Fruit fly (Drosophila melanogaster) whole organism, embryonic: Measurements from ENCODE around the gene trr.
A peak's percentile ranks its signal among the peaks of the same experiment; 100 is the strongest.

Source experiments
- B-H2 ChIP-seq: fragments of 200-800 bp; sonication (Bioruptor generic); optimal IDR thresholded peaks from 2 replicates; lab custom pipeline; 2018; ENCODE audit warnings: missing biosample characterization, mild to moderate bottlenecking, missing genetic modification characterization
- CG14965 ChIP-seq: fragments of 200-800 bp; sonication (Bioruptor generic); optimal IDR thresholded peaks from 2 replicates; lab custom pipeline; 2016; ENCODE audit warnings: missing biosample characterization, missing genetic modification characterization, borderline replicate concordance
- CG1603 ChIP-seq: fragments of 200-800 bp; sonication (Bioruptor generic); optimal IDR thresholded peaks from 2 replicates; lab custom pipeline; 2019; ENCODE audit warnings: missing biosample characterization, mild to moderate bottlenecking, missing genetic modification characterization, moderate library complexity
- CG16815 ChIP-seq: fragments of 200-800 bp; sonication (Bioruptor generic); optimal IDR thresholded peaks from 3 replicates; lab custom pipeline; 2017; ENCODE audit warnings: missing biosample characterization, mild to moderate bottlenecking, missing genetic modification characterization
- CG1792 ChIP-seq: fragments of 200-800 bp; sonication (Bioruptor generic); optimal IDR thresholded peaks from 2 replicates; lab custom pipeline; 2016; ENCODE audit warnings: missing biosample characterization, missing genetic modification characterization
- CG2116 ChIP-seq: fragments of 200-800 bp; sonication (Bioruptor generic); optimal IDR thresholded peaks from 3 replicates; lab custom pipeline; 2018; ENCODE audit warnings: missing biosample characterization, mild to moderate bottlenecking, missing genetic modification characterization
- CG2678 ChIP-seq: fragments of 200-800 bp; sonication (Bioruptor generic); optimal IDR thresholded peaks from 3 replicates; lab custom pipeline; 2019; ENCODE audit warnings: missing biosample characterization, mild to moderate bottlenecking, missing genetic modification characterization, moderate library complexity
- CG30431 ChIP-seq: fragments of 200-800 bp; sonication (Bioruptor generic); optimal IDR thresholded peaks from 2 replicates; lab custom pipeline; 2017; ENCODE audit warnings: missing biosample characterization, missing genetic modification characterization
- CG31224 ChIP-seq: fragments of 200-800 bp; sonication (Bioruptor generic); IDR thresholded peaks from 2 replicates; pipeline ENCODE4 v1.3.6; 2022; ENCODE audit warnings: missing biosample characterization, missing genetic modification characterization
- CG31441 ChIP-seq: fragments of 200-800 bp; sonication (Bioruptor generic); IDR thresholded peaks from 2 replicates; pipeline ENCODE4 v1.3.6; 2022; ENCODE audit warnings: missing biosample characterization, missing genetic modification characterization
- CG3281 ChIP-seq: fragments of 200-800 bp; sonication (Bioruptor generic); optimal IDR thresholded peaks from 3 replicates; lab custom pipeline; 2017; ENCODE audit warnings: missing biosample characterization, mild to moderate bottlenecking, missing genetic modification characterization
- CG33213 ChIP-seq: fragments of 200-800 bp; sonication (Bioruptor generic); optimal IDR thresholded peaks from 3 replicates; lab custom pipeline; 2016; ENCODE audit warnings: missing biosample characterization, missing genetic modification characterization
- CG4424 ChIP-seq: fragments of 200-800 bp; sonication (Bioruptor generic); optimal IDR thresholded peaks from 3 replicates; lab custom pipeline; 2016; ENCODE audit warnings: missing biosample characterization, missing genetic modification characterization
- CG6254 ChIP-seq: fragments of 200-800 bp; sonication (Bioruptor generic); optimal IDR thresholded peaks from 3 replicates; lab custom pipeline; 2017; ENCODE audit warnings: mild to moderate bottlenecking, missing biosample characterization, missing genetic modification reagents, missing genetic modification characterization
- CG6654 ChIP-seq: fragments of 200-800 bp; sonication (Bioruptor generic); optimal IDR thresholded peaks from 2 replicates; lab custom pipeline; 2017; ENCODE audit warnings: missing biosample characterization, mild to moderate bottlenecking, missing genetic modification characterization
- CG7839 ChIP-seq: fragments of 200-800 bp; sonication (Bioruptor generic); optimal IDR thresholded peaks from 3 replicates; lab custom pipeline; 2018; ENCODE audit warnings: missing biosample characterization, mild to moderate bottlenecking, missing genetic modification characterization, moderate library complexity
- CG8281 ChIP-seq: fragments of 200-800 bp; sonication (Bioruptor generic); optimal IDR thresholded peaks from 2 replicates; lab custom pipeline; 2018; ENCODE audit warnings: missing biosample characterization, mild to moderate bottlenecking, missing genetic modification characterization, moderate library complexity
- CG8478 ChIP-seq: fragments of >200 bp; optimal IDR thresholded peaks from 2 replicates; lab custom pipeline; 2018
- CG8944 ChIP-seq: fragments of 200-800 bp; sonication (Bioruptor generic); optimal IDR thresholded peaks from 3 replicates; lab custom pipeline; 2016; ENCODE audit warnings: missing biosample characterization, missing genetic modification characterization
- CG9609 ChIP-seq: fragments of 200-800 bp; sonication (Bioruptor generic); optimal IDR thresholded peaks from 3 replicates; lab custom pipeline; 2016; ENCODE audit warnings: missing biosample characterization, missing genetic modification characterization
- GATAe ChIP-seq: fragments of 200-800 bp; sonication (Bioruptor generic); conservative IDR thresholded peaks from 2 replicates; pipeline ENCODE4 v1.3.6; 2022; ENCODE audit warnings: missing biosample characterization, missing genetic modification characterization
- Med ChIP-seq: fragments of 200-800 bp; sonication (Bioruptor generic); peaks from one replicate; lab custom pipeline; 2016; ENCODE audit warnings: missing biosample characterization, missing genetic modification characterization, mild to moderate bottlenecking, inconsistent platforms, moderate library complexity
- NfI ChIP-seq: fragments of 200-800 bp; sonication (Bioruptor generic); optimal IDR thresholded peaks from 3 replicates; lab custom pipeline; 2018; ENCODE audit warnings: missing biosample characterization, mild to moderate bottlenecking, missing genetic modification characterization, moderate library complexity
- Opbp ChIP-seq: fragments of 200-800 bp; sonication (Bioruptor generic); IDR thresholded peaks from 3 replicates; pipeline ENCODE4 v1.3.6; 2022; ENCODE audit warnings: missing biosample characterization, missing genetic modification characterization; ENCODE audit not compliant: partially characterized antibody
- Pdp1 ChIP-seq, 2 experiments: fragments of 200-800 bp; sonication (Bioruptor generic); optimal IDR thresholded peaks; 3 replicates each; lab custom pipeline; 2016; ENCODE audit warnings: missing biosample characterization in 2 of 2, missing genetic modification characterization in 2 of 2, mild to moderate bottlenecking in 1 of 2, moderate library complexity in 1 of 2
- Trl ChIP-seq, 3 experiments: fragments of >200 bp in 2 of 3; fragments of 200-800 bp in 1 of 3; sonication (Bioruptor generic) in 1 of 3; optimal IDR thresholded peaks; 2 replicates in 1 of 3; 3 replicates in 2 of 3; lab custom pipeline; 2016 to 2017; ENCODE audit warnings: missing biosample characterization in 1 of 3, missing genetic modification characterization in 1 of 3
- ase ChIP-seq: fragments of 200-800 bp; sonication (Bioruptor generic); IDR thresholded peaks from 3 replicates; pipeline ENCODE4 v1.3.6; 2022; ENCODE audit warnings: missing biosample characterization, missing genetic modification characterization
- cad ChIP-seq: fragments of >200 bp; optimal IDR thresholded peaks from 2 replicates; lab custom pipeline; 2017; ENCODE audit warnings: missing biosample characterization, missing genetic modification characterization
- chinmo ChIP-seq: fragments of 200-800 bp; sonication (Bioruptor generic); IDR thresholded peaks from 4 replicates; pipeline ENCODE4 v1.3.6; 2022; ENCODE audit warnings: missing biosample characterization, missing genetic modification characterization; ENCODE audit not compliant: partially characterized antibody
- danr ChIP-seq: fragments of 200-800 bp; sonication (Bioruptor generic); IDR thresholded peaks from 2 replicates; pipeline ENCODE4 v1.3.6; 2022; ENCODE audit warnings: missing biosample characterization, missing genetic modification characterization
- disco-r ChIP-seq: fragments of 200-800 bp; sonication (Bioruptor generic); optimal IDR thresholded peaks from 2 replicates; lab custom pipeline; 2016; ENCODE audit warnings: missing biosample characterization, missing genetic modification characterization
- exex ChIP-seq: fragments of 200-800 bp; sonication (Bioruptor generic); optimal IDR thresholded peaks from 4 replicates; lab custom pipeline; 2018; ENCODE audit warnings: missing biosample characterization, mild to moderate bottlenecking, missing genetic modification characterization, moderate library complexity
- gfzf ChIP-seq: fragments of 200-800 bp; sonication (Bioruptor generic); optimal IDR thresholded peaks from 2 replicates; lab custom pipeline; 2016; ENCODE audit warnings: missing biosample characterization, mild to moderate bottlenecking, missing genetic modification characterization, moderate library complexity
- grn ChIP-seq: fragments of 200-800 bp; sonication (Bioruptor generic); optimal IDR thresholded peaks from 3 replicates; lab custom pipeline; 2017; ENCODE audit warnings: missing biosample characterization, missing genetic modification characterization
- gro ChIP-seq: fragments of 200-800 bp; sonication (Bioruptor generic); optimal IDR thresholded peaks from 2 replicates; lab custom pipeline; 2016; ENCODE audit warnings: missing biosample characterization, missing genetic modification characterization
- jigr1 ChIP-seq: fragments of 200-800 bp; sonication (Bioruptor generic); IDR thresholded peaks from 3 replicates; pipeline ENCODE4 v1.3.6; 2022; ENCODE audit warnings: missing biosample characterization, missing genetic modification characterization
- kay ChIP-seq: fragments of 200-800 bp; sonication (Bioruptor generic); optimal IDR thresholded peaks from 2 replicates; lab custom pipeline; 2016; ENCODE audit warnings: missing biosample characterization, missing genetic modification characterization
- lmd ChIP-seq: fragments of 200-800 bp; sonication (Bioruptor generic); IDR thresholded peaks from 2 replicates; pipeline ENCODE4 v1.3.6; 2022; ENCODE audit warnings: missing biosample characterization, missing genetic modification characterization
- lov ChIP-seq, 2 experiments: fragments of 200-800 bp in 1 of 2; fragments of >200 bp in 1 of 2; sonication (Bioruptor generic) in 1 of 2; IDR thresholded peaks in 1 of 2; optimal IDR thresholded peaks in 1 of 2; 2 replicates in 1 of 2; 3 replicates in 1 of 2; pipeline versions ENCODE4 v1.3.6 to Lab custom; 2017 to 2022; ENCODE audit warnings: missing biosample characterization in 1 of 2, missing genetic modification characterization in 1 of 2
- oc ChIP-seq: fragments of 200-800 bp; sonication (Bioruptor generic); optimal IDR thresholded peaks from 2 replicates; lab custom pipeline; 2018; ENCODE audit warnings: missing biosample characterization, mild to moderate bottlenecking, missing genetic modification characterization, moderate library complexity
- org-1 ChIP-seq: fragments of 200-800 bp; sonication (Bioruptor generic); optimal IDR thresholded peaks from 2 replicates; lab custom pipeline; 2017; ENCODE audit warnings: missing biosample characterization, missing genetic modification characterization
- prd ChIP-seq, 3 experiments: fragments of >200 bp in 2 of 3; fragments of 200-800 bp in 1 of 3; sonication (Bioruptor generic) in 1 of 3; optimal IDR thresholded peaks in 2 of 3; IDR thresholded peaks in 1 of 3; 2 replicates in 2 of 3; 3 replicates in 1 of 3; pipeline versions ENCODE4 v1.3.6 to Lab custom; 2017 to 2022; ENCODE audit warnings: missing biosample characterization in 1 of 3, missing genetic modification characterization in 1 of 3
- rib ChIP-seq: fragments of 200-800 bp; sonication (Bioruptor generic); IDR thresholded peaks from 2 replicates; pipeline ENCODE4 v1.3.6; 2022; ENCODE audit warnings: missing biosample characterization, missing genetic modification characterization
- run ChIP-seq: fragments of 200-800 bp; sonication (Bioruptor generic); optimal IDR thresholded peaks from 3 replicates; lab custom pipeline; 2018; ENCODE audit warnings: missing biosample characterization, mild to moderate bottlenecking, missing genetic modification characterization
- seq ChIP-seq: fragments of 200-800 bp; sonication (Bioruptor generic); IDR thresholded peaks from 2 replicates; pipeline ENCODE4 v1.3.6; 2022; ENCODE audit warnings: missing biosample characterization, missing genetic modification characterization
- tio ChIP-seq: fragments of 200-800 bp; sonication (Bioruptor generic); optimal IDR thresholded peaks from 2 replicates; lab custom pipeline; 2017; ENCODE audit warnings: missing biosample characterization, missing genetic modification characterization, inconsistent platforms
- twi ChIP-seq: fragments of 200-800 bp; optimal IDR thresholded peaks from 2 replicates; lab custom pipeline; 2019; ENCODE audit warnings: missing biosample characterization, mild to moderate bottlenecking, missing genetic modification characterization, moderate library complexity
- unc-4 ChIP-seq: fragments of 200-800 bp; sonication (Bioruptor generic); IDR thresholded peaks from 2 replicates; pipeline ENCODE4 v1.3.6; 2022; ENCODE audit warnings: missing biosample characterization, missing genetic modification characterization; ENCODE audit not compliant: partially characterized antibody
- z ChIP-seq: fragments of 200-800 bp; sonication (Bioruptor generic); IDR thresholded peaks from 3 replicates; pipeline ENCODE4 v1.3.6; 2022; ENCODE audit warnings: missing biosample characterization, missing genetic modification characterization

trr gene

DNA sequence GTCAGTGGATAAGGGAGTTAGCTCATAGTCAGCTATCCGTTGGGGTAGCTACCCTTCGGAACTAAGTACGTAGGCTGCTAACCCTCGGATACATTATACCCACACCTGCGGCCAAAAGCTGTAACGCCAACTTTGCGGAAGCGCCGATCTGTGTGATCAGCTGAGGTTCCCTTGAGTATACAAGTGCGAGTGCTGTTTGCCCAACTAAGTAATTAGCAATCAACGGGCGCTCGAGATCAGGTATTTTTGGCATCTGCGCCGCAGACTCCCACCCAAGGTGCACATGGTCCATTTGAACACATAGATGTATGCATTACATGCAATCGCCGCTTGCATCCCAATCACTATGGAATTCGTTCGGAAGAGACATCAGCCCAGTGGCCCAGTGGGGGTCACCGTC, 35.7 kb downstream of the trr start (continued):
- TF ChIP-seq oc (tag; lab: Kevin White, UChicago) (no peak), ase (GFP tag; lab: Robert Waterston, UW) (peak; percentile 57; the same call in 2 of the 3 replicates), CG16815 (no peak), CG1792 (GFP tag; lab: Kevin White, UChicago) (peak; percentile 57), lov (optimal IDR thresholded peaks at IDR 0.05; lab: Kevin White, UChicago) (no peak), lov (GFP tag; IDR thresholded peaks at IDR 0.05; lab: Robert Waterston, UW) (0 out of 3 replicates have a peak, but pooled peaks have one; percentile 44), run (tag; lab: Kevin White, UChicago) (peak; percentile 17), Trl (optimal IDR thresholded peaks at IDR 0.05; lab: Kevin White, UChicago) (no peak), Trl (GFP tag; optimal IDR thresholded peaks at IDR 0.05; lab: Kevin White, UChicago) (peak; percentile 80), CG7839 (peak; percentile 15), B-H2 (GFP tag; lab: Kevin White, UChicago) (peak; percentile 72), chinmo (no peak), rib (peak; percentile 80), gfzf (no peak), org-1 (GFP tag; lab: Kevin White, UChicago) (peak; percentile 76), CG8281 (tag; lab: Kevin White, UChicago) (no peak), CG8478 (lab: Kevin White, UChicago) (no peak), Opbp (no peak), CG8944 (peak; percentile 16), jigr1 (GFP tag; lab: Robert Waterston, UW) (no peak), tio (GFP tag; lab: Kevin White, UChicago) (peak; percentile 11), CG4424 (no peak), Pdp1 (GFP tag; optimal IDR thresholded peaks at IDR 0.05; lab: Kevin White, UChicago) (peak in 1 of 2 experiments; percentile 31), CG2116 (GFP tag; lab: Kevin White, UChicago) (peak; percentile 45), danr (GFP tag; lab: Robert Waterston, UW) (0 out of 2 replicates have a peak, but pooled peaks have one; percentile 24), CG6654 (GFP tag; lab: Kevin White, UChicago) (no peak), CG31441 (no peak), seq (peak; percentile 88), twi (tag; lab: Kevin White, UChicago) (no peak), exex (tag; lab: Kevin White, UChicago) (peak; percentile 49), prd (optimal IDR thresholded peaks at IDR 0.05; lab: Kevin White, UChicago) (no peak), prd (GFP tag; IDR thresholded peaks at IDR 0.05; lab: Robert Waterston, UW) (0 out of 3 replicates have a peak, but pooled peaks have one; percentile 20), CG30431 (no peak), z (GFP tag; lab: Robert Waterston, UW) (0 out of 3 replicates have a peak, but pooled peaks have one; percentile 41), CG33213 (GFP tag; lab: Kevin White, UChicago) (peak; percentile 64), NfI (GFP tag; lab: Kevin White, UChicago) (peak; percentile 25), CG2678 (tag; lab: Kevin White, UChicago) (peak; percentile 79), CG14965 (GFP tag; lab: Kevin White, UChicago) (peak; percentile 50), CG3281 (GFP tag; lab: Kevin White, UChicago) (peak; percentile 86), Med (GFP tag; lab: Kevin White, UChicago) (peak; percentile 94), CG6254 (GFP tag; lab: Kevin White, UChicago) (no peak), grn (GFP tag; lab: Kevin White, UChicago) (peak; percentile 75), lmd (GFP tag; lab: Robert Waterston, UW) (no peak; the same call in 1 of the 2 replicates), GATAe (GFP tag; lab: Robert Waterston, UW) (peak; percentile 34; the same call in 1 of the 2 replicates), CG1603 (tag; lab: Kevin White, UChicago) (peak; percentile 13), disco-r (peak; percentile 59), CG9609 (GFP tag; lab: Kevin White, UChicago) (no peak), unc-4 (GFP tag; lab: Robert Waterston, UW) (no peak), gro (peak; percentile 80), CG31224 (GFP tag; lab: Robert Waterston, UW) (0 out of 2 replicates have a peak, but pooled peaks have one; percentile 37), cad (GFP tag; lab: Kevin White, UChicago) (no peak), kay (GFP tag; lab: Kevin White, UChicago) (peak; percentile 10)
